Fruit fly (Drosophila melanogaster) whole organism, prepupa: ENCODE measurements around the gene tsh.

ENCODE experiments used
- CG11762 ChIP-seq: fragments of 200-800 bp; sonication (Bioruptor generic); optimal IDR thresholded peaks from 3 replicates; lab custom pipeline; 2016; ENCODE audit warnings: missing biosample characterization, missing genetic modification characterization; ENCODE audit not compliant: insufficient read depth
- CG31627 ChIP-seq: fragments of 200-800 bp; sonication (Bioruptor generic); optimal IDR thresholded peaks from 3 replicates; lab custom pipeline; 2016; ENCODE audit warnings: missing biosample characterization, missing genetic modification characterization
- CG32006 ChIP-seq: fragments of 200-800 bp; sonication (Bioruptor generic); optimal IDR thresholded peaks from 3 replicates; lab custom pipeline; 2017; ENCODE audit warnings: missing biosample characterization, mild to moderate bottlenecking, missing genetic modification characterization
- CG34406 ChIP-seq: fragments of 200-800 bp; sonication (Bioruptor generic); optimal IDR thresholded peaks from 3 replicates; lab custom pipeline; 2016; ENCODE audit warnings: missing biosample characterization, missing genetic modification characterization
- CG3919 ChIP-seq: fragments of 200-800 bp; sonication (Bioruptor generic); optimal IDR thresholded peaks from 3 replicates; lab custom pipeline; 2016; ENCODE audit warnings: missing biosample characterization, missing genetic modification characterization
- CG6163 ChIP-seq: fragments of 200-800 bp; sonication (Bioruptor generic); IDR thresholded peaks from 3 replicates; pipeline ENCODE4 v1.3.6; 2022; ENCODE audit warnings: missing biosample characterization, missing genetic modification characterization
- CG6276 ChIP-seq: fragments of 200-800 bp; sonication (Bioruptor generic); optimal IDR thresholded peaks from 2 replicates; lab custom pipeline; 2017; ENCODE audit warnings: missing biosample characterization, mild to moderate bottlenecking, missing genetic modification characterization
- CG6854 ChIP-seq: fragments of 200-800 bp; sonication (Bioruptor generic); optimal IDR thresholded peaks from 2 replicates; lab custom pipeline; 2017; ENCODE audit warnings: missing biosample characterization, mild to moderate bottlenecking, missing genetic modification characterization
- CG7368 ChIP-seq: fragments of 200-800 bp; sonication (Bioruptor generic); optimal IDR thresholded peaks from 3 replicates; lab custom pipeline; 2016; ENCODE audit warnings: missing biosample characterization, missing genetic modification characterization
- Eip78C ChIP-seq: fragments of 200-800 bp; sonication (Bioruptor generic); peaks from one replicate; lab custom pipeline; 2016; ENCODE audit warnings: missing biosample characterization, missing genetic modification characterization
- Hr38 ChIP-seq: sonication (Bioruptor generic); optimal IDR thresholded peaks from 2 replicates; lab custom pipeline; 2016; ENCODE audit warnings: missing biosample characterization, missing genetic modification characterization
- Hr4 ChIP-seq: fragments of 200-800 bp; sonication (Bioruptor generic); optimal IDR thresholded peaks from 3 replicates; lab custom pipeline; 2016; ENCODE audit warnings: missing biosample characterization, missing genetic modification characterization
- Met ChIP-seq: fragments of 200-800 bp; sonication (Bioruptor generic); optimal IDR thresholded peaks from 3 replicates; lab custom pipeline; 2016; ENCODE audit warnings: missing biosample characterization, missing genetic modification characterization
- OdsH ChIP-seq: fragments of 200-800 bp; sonication (Bioruptor generic); optimal IDR thresholded peaks from 3 replicates; lab custom pipeline; 2016; ENCODE audit warnings: missing biosample characterization, missing genetic modification characterization
- Sox102F ChIP-seq: fragments of 200-800 bp; sonication (Bioruptor generic); optimal IDR thresholded peaks from 2 replicates; lab custom pipeline; 2016; ENCODE audit warnings: missing biosample characterization, mild to moderate bottlenecking, missing genetic modification characterization
- Sox14 ChIP-seq: fragments of 200-800 bp; sonication (Bioruptor generic); optimal IDR thresholded peaks from 3 replicates; lab custom pipeline; 2016; ENCODE audit warnings: missing biosample characterization, missing genetic modification characterization
- Sox15 ChIP-seq: fragments of 200-800 bp; sonication (Bioruptor generic); optimal IDR thresholded peaks from 3 replicates; lab custom pipeline; 2016; ENCODE audit warnings: missing biosample characterization, missing genetic modification characterization
- cyc ChIP-seq: fragments of 200-800 bp; sonication (Bioruptor generic); optimal IDR thresholded peaks from 3 replicates; lab custom pipeline; 2016; ENCODE audit warnings: missing biosample characterization, missing genetic modification characterization
- dac ChIP-seq: fragments of 200-800 bp; sonication (Bioruptor generic); optimal IDR thresholded peaks from 2 replicates; lab custom pipeline; 2017; ENCODE audit warnings: missing biosample characterization, mild to moderate bottlenecking, missing genetic modification characterization
- eg ChIP-seq: fragments of 200-800 bp; sonication (Bioruptor generic); IDR thresholded peaks from 3 replicates; pipeline ENCODE4 v1.3.6; 2022; ENCODE audit warnings: missing biosample characterization, missing genetic modification characterization
- fd59A ChIP-seq: fragments of 200-800 bp; sonication (Bioruptor generic); optimal IDR thresholded peaks from 2 replicates; lab custom pipeline; 2017; ENCODE audit warnings: missing biosample characterization, mild to moderate bottlenecking, missing genetic modification characterization, missing genetic modification reagents
- fkh ChIP-seq: fragments of 200-800 bp; sonication (Bioruptor generic); optimal IDR thresholded peaks from 3 replicates; lab custom pipeline; 2017; ENCODE audit warnings: missing biosample characterization, mild to moderate bottlenecking, missing genetic modification characterization, moderate library complexity

The tsh gene

DNA sequence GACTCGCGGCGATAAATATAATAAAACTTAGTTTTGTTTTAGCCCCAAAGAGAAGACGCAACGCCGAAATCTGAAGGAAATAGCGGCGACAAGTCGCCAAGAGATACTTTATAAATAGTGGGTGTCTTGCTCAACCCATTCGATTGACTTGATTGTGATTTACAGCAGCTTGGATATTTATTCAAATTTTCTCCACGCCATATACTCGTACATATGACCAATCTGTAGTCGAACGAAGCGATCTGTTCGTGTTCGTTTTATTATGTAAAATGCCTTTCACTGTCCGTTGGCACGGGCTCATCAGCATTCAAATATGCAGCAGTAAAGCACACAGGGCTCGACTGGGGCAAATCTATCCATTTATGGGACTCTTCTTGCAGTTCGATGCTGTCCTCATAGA, 57.1 kb downstream of the tsh start:
- TF ChIP-seq CG11762 (GFP tag; lab: Kevin White, UChicago) (no peak), fd59A (no peak), cyc (GFP tag; lab: Kevin White, UChicago) (no peak), fkh (GFP tag; lab: Kevin White, UChicago) (no peak), dac (GFP tag; lab: Kevin White, UChicago) (no peak), Sox15 (GFP tag; lab: Kevin White, UChicago) (no peak), CG34406 (GFP tag; lab: Kevin White, UChicago) (no peak), Hr38 (GFP tag; lab: Kevin White, UChicago) (no peak), Met (GFP tag; lab: Kevin White, UChicago) (no peak), CG6854 (GFP tag; lab: Kevin White, UChicago) (no peak), Sox102F (GFP tag; lab: Kevin White, UChicago) (no peak), Hr4 (no peak), CG3919 (GFP tag; lab: Kevin White, UChicago) (no peak), CG6163 (GFP tag; lab: Robert Waterston, UW) (no peak), CG31627 (GFP tag; lab: Kevin White, UChicago) (no peak), CG32006 (GFP tag; lab: Kevin White, UChicago) (no peak), CG6276 (GFP tag; lab: Kevin White, UChicago) (no peak), CG7368 (no peak), OdsH (GFP tag; lab: Kevin White, UChicago) (no peak), eg (no peak)

DNA sequence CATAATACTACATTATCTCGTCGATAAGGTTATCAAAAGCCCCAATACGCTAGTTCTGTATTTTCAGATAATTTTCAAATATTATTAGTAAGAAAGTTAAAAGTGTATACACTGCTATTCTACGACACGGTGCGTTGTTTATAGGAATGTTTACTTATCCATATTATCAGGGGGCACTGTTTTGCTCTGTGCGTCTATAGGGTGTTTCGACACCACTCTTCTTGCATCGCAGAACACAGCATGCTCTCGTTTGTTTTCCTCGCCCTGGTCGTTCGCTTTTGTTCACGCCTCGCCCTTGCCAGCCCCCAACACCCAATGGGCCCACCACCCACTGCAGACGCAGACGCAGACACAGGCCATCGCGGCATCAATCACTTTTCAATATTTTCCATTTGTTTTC, 57.9 kb downstream of the tsh start:
- TF ChIP-seq Sox14 (GFP tag; lab: Kevin White, UChicago) (no peak), CG6276 (GFP tag; lab: Kevin White, UChicago) (no peak), Hr38 (GFP tag; lab: Kevin White, UChicago) (no peak), CG31627 (GFP tag; lab: Kevin White, UChicago) (no peak), Eip78C (GFP tag; lab: Kevin White, UChicago) (no peak)
- TF ChIP-seq, all 60 proteins: peak for 0
